Fruit fly (Drosophila melanogaster) S2 (cell line): ENCODE data around the gene CG5568.

Source experiments
- CG8478 ChIP-seq: fragments of >200 bp; optimal IDR thresholded peaks from 2 replicates; lab custom pipeline; 2018
- CTCF ChIP-seq, 2 experiments: fragments of >200 bp; optimal IDR thresholded peaks; 2 replicates each; lab custom pipeline; 2018

Gene CG5568

DNA sequence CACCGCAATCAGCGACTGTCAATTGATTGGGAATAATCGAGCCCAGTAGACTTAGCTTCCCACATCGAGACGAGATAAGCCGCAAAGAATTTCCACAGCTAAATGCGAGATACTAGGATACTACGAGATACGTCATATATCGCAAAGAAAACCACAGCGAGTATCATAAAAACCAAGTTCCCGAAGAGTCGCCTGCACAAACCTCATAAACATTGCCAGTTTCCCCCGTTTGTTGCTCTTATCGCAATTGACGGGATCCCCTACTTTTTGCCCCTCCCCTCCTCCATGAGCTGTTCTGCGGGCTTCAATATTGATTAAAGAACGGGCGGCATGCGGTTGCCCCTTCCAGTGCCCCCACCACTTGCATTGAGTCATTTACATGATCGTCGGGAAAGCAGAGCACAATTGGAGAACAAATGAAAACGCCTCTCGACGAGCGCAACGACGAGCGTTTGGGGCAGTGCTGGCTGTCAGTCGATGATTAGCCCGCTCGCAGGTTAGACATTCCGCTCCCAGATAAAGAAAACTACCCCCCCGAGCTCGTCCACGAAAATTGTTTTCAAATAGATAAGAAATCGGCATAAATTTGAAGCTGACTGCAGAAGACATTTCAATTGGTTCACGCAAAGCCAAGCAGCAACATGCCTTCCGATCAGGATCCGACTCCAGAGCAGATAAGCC is 50.8 kb downstream of the CG5568 start, which contains the start of gene CG32407:
Gene CG32407 (plus strand): TSS at position 51 of the 681 bp plus-strand sequence.
- no peak for TF ChIP-seq CTCF (optimal IDR thresholded peaks at IDR 0.05; lab: Kevin White, UChicago)
- no peak for TF ChIP-seq CG8478
